Fruit fly (Drosophila melanogaster): ENCODE measurements around the gene CG33635.

The CG33635 gene

DNA sequence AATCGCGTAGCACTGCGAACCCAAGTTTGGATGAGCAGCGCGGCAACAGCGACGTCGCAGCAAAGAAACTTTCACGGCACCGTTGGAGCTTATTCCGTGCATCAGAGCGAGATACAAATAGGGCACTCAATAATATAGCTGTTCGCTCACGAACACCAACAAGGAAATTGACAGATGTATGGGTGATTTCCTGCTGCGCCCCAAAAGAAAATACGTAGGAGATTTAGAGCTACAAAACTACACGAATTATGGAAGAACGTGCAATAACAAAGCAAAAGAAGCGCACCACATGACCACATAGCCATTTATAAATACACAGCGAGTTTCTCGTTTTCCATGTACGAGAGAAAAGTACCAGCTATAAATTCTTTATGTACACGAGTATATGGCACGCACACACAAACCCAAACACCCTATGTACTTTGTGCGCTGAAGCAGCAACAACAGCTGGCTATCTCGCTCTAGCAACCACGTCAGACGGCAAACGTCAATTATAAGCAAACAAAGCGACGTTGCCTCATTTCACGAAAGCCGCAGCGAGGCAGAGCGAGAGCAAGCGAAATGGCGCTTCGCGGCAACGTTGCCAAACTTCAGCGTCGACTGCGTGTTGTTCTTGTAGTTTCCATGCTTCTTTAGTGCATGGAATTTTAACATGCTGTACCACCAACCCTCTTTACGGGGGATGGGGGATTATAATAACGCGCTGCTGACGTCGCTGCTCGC lies 3.1 kb upstream of the CG33635 start (continued):
- TF ChIP-seq CG2678 (tag; optimal IDR thresholded peaks at IDR 0.05) = peak; percentile 27
- no peak for TF ChIP-seq CG30020 (tag; optimal IDR thresholded peaks at IDR 0.05)
- no peak for TF ChIP-seq CG9817 (tag; optimal IDR thresholded peaks at IDR 0.05)
- no peak for TF ChIP-seq cato (GFP tag; optimal IDR thresholded peaks at IDR 0.05; ENCODE audit: borderline replicate concordance)
- no peak for TF ChIP-seq CG7556 (GFP tag; optimal IDR thresholded peaks at IDR 0.05)
- no peak for TF ChIP-seq CG17568 (GFP tag; optimal IDR thresholded peaks at IDR 0.05)
- no peak for TF ChIP-seq CG10366 (GFP tag; IDR thresholded peaks at IDR 0.05)
- no peak for TF ChIP-seq D19B (GFP tag; optimal IDR thresholded peaks at IDR 0.05)
- no peak for TF ChIP-seq grau (tag; optimal IDR thresholded peaks at IDR 0.05)
- TF ChIP-seq CG18764 (GFP tag; optimal IDR thresholded peaks at IDR 0.05) = no peak
- TF ChIP-seq emc (GFP tag; optimal IDR thresholded peaks at IDR 0.05) = no peak
- TF ChIP-seq CG1832 (GFP tag; optimal IDR thresholded peaks at IDR 0.05) = peak; percentile 45
- peak; percentile 26 for TF ChIP-seq unpg (GFP tag; optimal IDR thresholded peaks at IDR 0.05)
- TF ChIP-seq Oaz (GFP tag; IDR thresholded peaks at IDR 0.05) = no peak
- peak; percentile 63 for TF ChIP-seq CG6765 (GFP tag; optimal IDR thresholded peaks at IDR 0.05)
- no peak for TF ChIP-seq CG17612 (GFP tag; IDR thresholded peaks at IDR 0.05)
- no peak for TF ChIP-seq ind (GFP tag; optimal IDR thresholded peaks at IDR 0.05)
- no peak for TF ChIP-seq Taf1 (GFP tag; IDR thresholded peaks at IDR 0.05)
- TF ChIP-seq fd102C (GFP tag; optimal IDR thresholded peaks at IDR 0.05) = peak; percentile 25
- TF ChIP-seq Sox100B (GFP tag; optimal IDR thresholded peaks at IDR 0.05) = no peak
- TF ChIP-seq lilli (GFP tag; optimal IDR thresholded peaks at IDR 0.05) = no peak
- TF ChIP-seq hbn (GFP tag; IDR thresholded peaks at IDR 0.05; ENCODE audit: partially characterized antibody) = no peak
- TF ChIP-seq trem (tag; optimal IDR thresholded peaks at IDR 0.05) = peak; percentile 20
- TF ChIP-seq Mes4 (GFP tag; optimal IDR thresholded peaks at IDR 0.05) = no peak
- TF ChIP-seq disco-r (GFP tag; optimal IDR thresholded peaks at IDR 0.05) = no peak
- no peak for TF ChIP-seq lov (optimal IDR thresholded peaks at IDR 0.05)
- TF ChIP-seq lov (GFP tag; IDR thresholded peaks at IDR 0.05) = no peak
- TF ChIP-seq repo (GFP tag; optimal IDR thresholded peaks at IDR 0.05) = no peak
- peak; percentile 82 for TF ChIP-seq CG12769 (tag; optimal IDR thresholded peaks at IDR 0.05)
- no peak for TF ChIP-seq ap (GFP tag; IDR thresholded peaks at IDR 0.05)
- no peak for TF ChIP-seq CG5245 (GFP tag; optimal IDR thresholded peaks at IDR 0.05)
- no peak for TF ChIP-seq CG9727 (GFP tag; optimal IDR thresholded peaks at IDR 0.05)
- TF ChIP-seq CG12942 (GFP tag; optimal IDR thresholded peaks at IDR 0.05) = peak; percentile 1
- TF ChIP-seq PHDP (tag; optimal IDR thresholded peaks at IDR 0.05) = peak; percentile 8
- TF ChIP-seq HmgZ (tag; optimal IDR thresholded peaks at IDR 0.05) = peak; percentile 9
- TF ChIP-seq bab2 (GFP tag; optimal IDR thresholded peaks at IDR 0.05) = no peak
- no peak for TF ChIP-seq Ssrp (tag; optimal IDR thresholded peaks at IDR 0.05)
- TF ChIP-seq CG7357 (GFP tag; IDR thresholded peaks at IDR 0.05) = no peak
- no peak for TF ChIP-seq CG11085 (GFP tag; IDR thresholded peaks at IDR 0.05)
- peak in 2 of 3 experiments; percentile 71 to 72 for TF ChIP-seq Stat92E (GFP tag; optimal IDR thresholded peaks at IDR 0.05)
- TF ChIP-seq caup (GFP tag; optimal IDR thresholded peaks at IDR 0.05; ENCODE audit: severe bottlenecking) = peak; percentile 66
- TF ChIP-seq NC2α (GFP tag; optimal IDR thresholded peaks at IDR 0.05) = no peak
- no peak for TF ChIP-seq bbx (GFP tag; IDR thresholded peaks at IDR 0.05; ENCODE audit: partially characterized antibody)
- TF ChIP-seq CG15269 (tag; optimal IDR thresholded peaks at IDR 0.05) = no peak
- TF ChIP-seq tio (GFP tag; optimal IDR thresholded peaks at IDR 0.05) = no peak
- TF ChIP-seq HLHmδ (GFP tag; optimal IDR thresholded peaks at IDR 0.05) = peak; percentile 76
- TF ChIP-seq CG4424 (GFP tag; optimal IDR thresholded peaks at IDR 0.05) = peak; percentile 38
- TF ChIP-seq aop (GFP tag; IDR thresholded peaks at IDR 0.05) = no peak
- TF ChIP-seq Antp (GFP tag; optimal IDR thresholded peaks at IDR 0.05) = no peak
- no peak for TF ChIP-seq Atf-2 (GFP tag; optimal IDR thresholded peaks at IDR 0.05)
